Worm (Caenorhabditis elegans): ENCODE data around the gene C33C12.7.

C33C12.7 gene

ce11 chrII:2140817-2141216, 34.5 kb downstream of the C33C12.7 start, which contains the start of gene C40A11.3:
Gene C40A11.3, plus strand, starts transcription at chrII:2141117.
- TF ChIP-seq chd-7 (tag; optimal IDR thresholded peaks at IDR 0.05) (no peak), attf-6 (GFP tag; IDR thresholded peaks at IDR 0.05) (no peak), xnd-1 (tag; optimal IDR thresholded peaks at IDR 0.05) (no peak), snpc-3.4 (tag; optimal IDR thresholded peaks at IDR 0.05) (no peak), attf-5 (GFP tag; optimal IDR thresholded peaks at IDR 0.05) (no peak), nhr-27 (tag; optimal IDR thresholded peaks at IDR 0.05) (no peak), lin-54 (GFP tag; optimal IDR thresholded peaks at IDR 0.05) (no peak), ztf-28 (GFP tag; IDR thresholded peaks at IDR 0.05) (no peak), nfya-1 (tag; optimal IDR thresholded peaks at IDR 0.05; ENCODE audit: borderline replicate concordance, insufficient read depth) (no peak), F57A8.1 (GFP tag; optimal IDR thresholded peaks at IDR 0.05) (no peak), aptf-3 (GFP tag; IDR thresholded peaks at IDR 0.05) (no peak), snpc-1.3 (tag; optimal IDR thresholded peaks at IDR 0.05; ENCODE audit: insufficient read depth) (no peak), akir-1 (GFP tag; optimal IDR thresholded peaks at IDR 0.05) (no peak), cebp-2 (GFP tag; IDR thresholded peaks at IDR 0.05) (no peak), madf-8 (GFP tag; conservative IDR thresholded peaks at IDR 0.05) (no peak), ccch-3 (GFP tag; optimal IDR thresholded peaks at IDR 0.05) (no peak), dox-1 (GFP tag; IDR thresholded peaks at IDR 0.05) (no peak), lag-1 (GFP tag; IDR thresholded peaks at IDR 0.05) (no peak), pbrm-1 (GFP tag; IDR thresholded peaks at IDR 0.05) (no peak), ceh-79 (tag; optimal IDR thresholded peaks at IDR 0.05) (no peak)

- TF ChIP-seq let-607 (tag; optimal IDR thresholded peaks at IDR 0.05): no peak
- no peak for TF ChIP-seq ztf-22 (GFP tag; optimal IDR thresholded peaks at IDR 0.05)
- TF ChIP-seq lin-54 (GFP tag; optimal IDR thresholded peaks at IDR 0.05): no peak
- TF ChIP-seq repo-1 (tag; optimal IDR thresholded peaks at IDR 0.05): no peak
- no peak for TF ChIP-seq F33H1.4 (GFP tag; IDR thresholded peaks at IDR 0.05)
- TF ChIP-seq sea-2 (GFP tag; IDR thresholded peaks at IDR 0.05): no peak
- TF ChIP-seq ceh-27 (GFP tag; optimal IDR thresholded peaks at IDR 0.05): no peak
- TF ChIP-seq cebp-1 (GFP tag; IDR thresholded peaks at IDR 0.05): no peak
- no peak for TF ChIP-seq cebp-1 (tag; optimal IDR thresholded peaks at IDR 0.05)
- TF ChIP-seq K11D2.4 (GFP tag; IDR thresholded peaks at IDR 0.05): no peak
- no peak for TF ChIP-seq ztf-18 (tag; optimal IDR thresholded peaks at IDR 0.05)
- TF ChIP-seq efl-1 (GFP tag; optimal IDR thresholded peaks at IDR 0.05): no peak
- TF ChIP-seq hsf-1 (GFP tag; IDR thresholded peaks at IDR 0.05): no peak
- TF ChIP-seq zim-3 (tag; optimal IDR thresholded peaks at IDR 0.05): no peak
- TF ChIP-seq hmg-20 (GFP tag; IDR thresholded peaks at IDR 0.05): no peak
- TF ChIP-seq aptf-2 (GFP tag; conservative IDR thresholded peaks at IDR 0.05): no peak
- no peak for TF ChIP-seq fkh-3 (tag; optimal IDR thresholded peaks at IDR 0.05)
- no peak for TF ChIP-seq nhr-27 (tag; optimal IDR thresholded peaks at IDR 0.05)
- TF ChIP-seq dpff-1 (tag; optimal IDR thresholded peaks at IDR 0.05): no peak
- TF ChIP-seq lsy-27 (tag; optimal IDR thresholded peaks at IDR 0.05; ENCODE audit: borderline replicate concordance, insufficient read depth): no peak
Observed at ce11 chrII:2138901-2139300, 36.4 kb downstream of the C33C12.7 start.
